Comparison of ENCODE assay signal across 1 fruit fly cellular context in genomic region chr3R:22596450-22596849, dm6.
TF ChIP-seq lines count a peak whose summit lies in the region.

No protein-coding gene starts in this region.

TF ChIP-seq in whole organism, embryonic, 481 proteins besides CTCF, POLR2A, EP300 and RAD21 (continued from another document):
- TF ChIP-seq ro (GFP tag; IDR thresholded peaks at IDR 0.05; lab: Robert Waterston, UW) (no peak), bowl (GFP tag; IDR thresholded peaks at IDR 0.05; lab: Robert Waterston, UW) (no peak), CG10543 (GFP tag; optimal IDR thresholded peaks at IDR 0.05; lab: Kevin White, UChicago) (peak; percentile 34), CG13624 (GFP tag; optimal IDR thresholded peaks at IDR 0.05; lab: Kevin White, UChicago) (no peak), CG43689 (GFP tag; IDR thresholded peaks at IDR 0.05; lab: Robert Waterston, UW) (peak; percentile 40; the same call in 1 of the 2 replicates), CG10366 (GFP tag; IDR thresholded peaks at IDR 0.05; lab: Robert Waterston, UW) (peak; percentile 32), zfh1 (GFP tag; IDR thresholded peaks at IDR 0.05; lab: Robert Waterston, UW) (peak; percentile 52; the same call in 1 of the 3 replicates), CG31365 (tag; optimal IDR thresholded peaks at IDR 0.05; lab: Kevin White, UChicago) (no peak), CG3281 (GFP tag; optimal IDR thresholded peaks at IDR 0.05; lab: Kevin White, UChicago) (peak; percentile 29), tna (GFP tag; IDR thresholded peaks at IDR 0.05; lab: Robert Waterston, UW; ENCODE audit: partially characterized antibody) (no peak), Dref (GFP tag; IDR thresholded peaks at IDR 0.05; lab: Robert Waterston, UW) (no peak), al (GFP tag; IDR thresholded peaks at IDR 0.05; lab: Robert Waterston, UW) (no peak), CG10462 (GFP tag; optimal IDR thresholded peaks at IDR 0.05; lab: Kevin White, UChicago) (no peak), Awh (GFP tag; IDR thresholded peaks at IDR 0.05; lab: Robert Waterston, UW) (peak; percentile 80), BEAF-32 (GFP tag; optimal IDR thresholded peaks at IDR 0.05; lab: Kevin White, UChicago) (no peak), CG4707 (GFP tag; optimal IDR thresholded peaks at IDR 0.05; lab: Kevin White, UChicago) (peak; percentile 40), CG4360 (GFP tag; IDR thresholded peaks at IDR 0.05; lab: Robert Waterston, UW) (peak; percentile 39), oc (tag; optimal IDR thresholded peaks at IDR 0.05; lab: Kevin White, UChicago) (no peak), Nf-YA (GFP tag; IDR thresholded peaks at IDR 0.05; lab: Robert Waterston, UW) (0 out of 2 replicates have a peak, but pooled peaks have one; percentile 31), CG15011 (GFP tag; optimal IDR thresholded peaks at IDR 0.05; lab: Kevin White, UChicago) (no peak), cad (GFP tag; optimal IDR thresholded peaks at IDR 0.05; lab: Kevin White, UChicago) (no peak), HLH54F (GFP tag; optimal IDR thresholded peaks at IDR 0.05; lab: Kevin White, UChicago) (no peak), CG14710 (tag; optimal IDR thresholded peaks at IDR 0.05; lab: Kevin White, UChicago) (peak; percentile 34), ftz-f1 (GFP tag; optimal IDR thresholded peaks at IDR 0.05; lab: Kevin White, UChicago) (peak; percentile 37), kah (GFP tag; optimal IDR thresholded peaks at IDR 0.05; lab: Kevin White, UChicago) (no peak), CG4424 (GFP tag; optimal IDR thresholded peaks at IDR 0.05; lab: Kevin White, UChicago) (no peak), gcm (GFP tag; optimal IDR thresholded peaks at IDR 0.05; lab: Kevin White, UChicago) (peak; percentile 25), disco-r (GFP tag; optimal IDR thresholded peaks at IDR 0.05; lab: Kevin White, UChicago) (no peak), prd (optimal IDR thresholded peaks at IDR 0.05; lab: Kevin White, UChicago) (no peak), prd (GFP tag; IDR thresholded peaks at IDR 0.05; lab: Robert Waterston, UW) (no peak), fd64A (GFP tag; optimal IDR thresholded peaks at IDR 0.05; lab: Kevin White, UChicago) (peak; percentile 70), Mad (GFP tag; optimal IDR thresholded peaks at IDR 0.05; lab: Kevin White, UChicago) (no peak), Hr51 (GFP tag; optimal IDR thresholded peaks at IDR 0.05; lab: Kevin White, UChicago) (no peak), sna (GFP tag; IDR thresholded peaks at IDR 0.05; lab: Robert Waterston, UW; ENCODE audit: partially characterized antibody) (0 out of 2 replicates have a peak, but pooled peaks have one; percentile 35), Adf1 (GFP tag; IDR thresholded peaks at IDR 0.05; lab: Robert Waterston, UW) (no peak), CG15514 (GFP tag; optimal IDR thresholded peaks at IDR 0.05; lab: Kevin White, UChicago) (peak; percentile 59), CG32772 (GFP tag; IDR thresholded peaks at IDR 0.05; lab: Robert Waterston, UW) (peak; percentile 34; the same call in 1 of the 2 replicates), ham (GFP tag; IDR thresholded peaks at IDR 0.05; lab: Robert Waterston, UW) (no peak), CG1603 (tag; optimal IDR thresholded peaks at IDR 0.05; lab: Kevin White, UChicago) (peak; percentile 64), zen (tag; optimal IDR thresholded peaks at IDR 0.05; lab: Kevin White, UChicago) (no peak), z (GFP tag; IDR thresholded peaks at IDR 0.05; lab: Robert Waterston, UW) (0 out of 3 replicates have a peak, but pooled peaks have one; percentile 35), Sin3A (optimal IDR thresholded peaks at IDR 0.05; lab: Kevin White, UChicago) (no peak), slbo (GFP tag; IDR thresholded peaks at IDR 0.05; lab: Robert Waterston, UW) (no peak), lov (optimal IDR thresholded peaks at IDR 0.05; lab: Kevin White, UChicago) (no peak), lov (GFP tag; IDR thresholded peaks at IDR 0.05; lab: Robert Waterston, UW) (peak; percentile 59; the same call in 1 of the 3 replicates), Dbx (GFP tag; IDR thresholded peaks at IDR 0.05; lab: Robert Waterston, UW) (peak; percentile 42; the same call in 2 of the 3 replicates), Ptx1 (GFP tag; IDR thresholded peaks at IDR 0.05; lab: Robert Waterston, UW) (no peak; the same call in 1 of the 2 replicates), CG2129 (GFP tag; IDR thresholded peaks at IDR 0.05; lab: Robert Waterston, UW; ENCODE audit: partially characterized antibody) (no peak), Hmr (GFP tag; optimal IDR thresholded peaks at IDR 0.05; lab: Kevin White, UChicago) (peak; percentile 74), CG17328 (GFP tag; IDR thresholded peaks at IDR 0.05; lab: Robert Waterston, UW) (peak; percentile 47; the same call in 1 of the 2 replicates), CG17385 (GFP tag; optimal IDR thresholded peaks at IDR 0.05; lab: Kevin White, UChicago) (peak; percentile 44), corto (GFP tag; optimal IDR thresholded peaks at IDR 0.05; lab: Kevin White, UChicago) (no peak), CG34224 (GFP tag; IDR thresholded peaks at IDR 0.05; lab: Robert Waterston, UW; ENCODE audit: partially characterized antibody) (no peak), sens (GFP tag; lab: Kevin White, UChicago) (peak; percentile 95), maf-S (GFP tag; optimal IDR thresholded peaks at IDR 0.05; lab: Kevin White, UChicago) (no peak)
TF ChIP-seq in whole organism, embryonic: peak in this region for 195.
